Fruit fly (Drosophila melanogaster) whole organism, embryonic: ENCODE results near the gene Mlc2.

Experiments
- B-H1 ChIP-seq: fragments of 200-800 bp; sonication (Bioruptor generic); IDR thresholded peaks from 3 replicates; pipeline ENCODE4 v1.3.6; 2022; ENCODE audit warnings: missing biosample characterization, missing genetic modification characterization
- CG1024 ChIP-seq: fragments of 200-800 bp; sonication (Bioruptor generic); IDR thresholded peaks from 2 replicates; pipeline ENCODE4 v1.3.6; 2022; ENCODE audit warnings: missing biosample characterization, missing genetic modification characterization
- CG11093 ChIP-seq: fragments of 200-800 bp; sonication (Bioruptor generic); IDR thresholded peaks from 3 replicates; pipeline ENCODE4 v1.3.6; 2022; ENCODE audit warnings: missing biosample characterization, missing genetic modification characterization
- CG11247 ChIP-seq: fragments of 200-800 bp; sonication (Bioruptor generic); IDR thresholded peaks from 2 replicates; pipeline ENCODE4 v1.3.6; 2022; ENCODE audit warnings: missing biosample characterization, missing genetic modification characterization
- CG11456 ChIP-seq: fragments of 200-800 bp; sonication (Bioruptor generic); IDR thresholded peaks from 3 replicates; pipeline ENCODE4 v1.3.6; 2022; ENCODE audit warnings: missing biosample characterization, missing genetic modification characterization
- CG11504 ChIP-seq: fragments of 200-800 bp; sonication (Bioruptor generic); optimal IDR thresholded peaks from 3 replicates; lab custom pipeline; 2019; ENCODE audit warnings: missing biosample characterization, mild to moderate bottlenecking, missing genetic modification characterization, moderate library complexity
- CG11695 ChIP-seq: fragments of 200-800 bp; sonication (Bioruptor generic); IDR thresholded peaks from 3 replicates; pipeline ENCODE4 v1.3.6; 2022; ENCODE audit warnings: missing biosample characterization, missing genetic modification characterization
- CG12071 ChIP-seq: fragments of 200-800 bp; sonication (Bioruptor generic); optimal IDR thresholded peaks from 3 replicates; lab custom pipeline; 2018; ENCODE audit warnings: missing biosample characterization, mild to moderate bottlenecking, missing genetic modification characterization
- CG13894 ChIP-seq: fragments of 200-800 bp; sonication (Bioruptor generic); optimal IDR thresholded peaks from 3 replicates; lab custom pipeline; 2018; ENCODE audit warnings: missing biosample characterization, mild to moderate bottlenecking, missing genetic modification characterization, moderate library complexity
- CG14014 ChIP-seq: fragments of 200-800 bp; sonication (Bioruptor generic); IDR thresholded peaks from 2 replicates; pipeline ENCODE4 v1.3.6; 2022; ENCODE audit warnings: missing biosample characterization, missing genetic modification characterization
- CG1602 ChIP-seq: fragments of 200-800 bp; sonication (Bioruptor generic); optimal IDR thresholded peaks from 3 replicates; lab custom pipeline; 2016; ENCODE audit warnings: missing biosample characterization, missing genetic modification characterization
- CG16779 ChIP-seq: fragments of 200-800 bp; sonication (Bioruptor generic); IDR thresholded peaks from 2 replicates; pipeline ENCODE4 v1.3.6; 2022; ENCODE audit warnings: missing biosample characterization, missing genetic modification characterization
- CG16813 ChIP-seq: fragments of 200-800 bp; sonication (Bioruptor generic); IDR thresholded peaks from 3 replicates; pipeline ENCODE4 v1.3.6; 2022; ENCODE audit warnings: missing biosample characterization, missing genetic modification characterization; ENCODE audit not compliant: partially characterized antibody
- CG1792 ChIP-seq: fragments of 200-800 bp; sonication (Bioruptor generic); optimal IDR thresholded peaks from 2 replicates; lab custom pipeline; 2016; ENCODE audit warnings: missing biosample characterization, missing genetic modification characterization
- CG4424 ChIP-seq: fragments of 200-800 bp; sonication (Bioruptor generic); optimal IDR thresholded peaks from 3 replicates; lab custom pipeline; 2016; ENCODE audit warnings: missing biosample characterization, missing genetic modification characterization
- CG8944 ChIP-seq: fragments of 200-800 bp; sonication (Bioruptor generic); optimal IDR thresholded peaks from 3 replicates; lab custom pipeline; 2016; ENCODE audit warnings: missing biosample characterization, missing genetic modification characterization
- CG9817 ChIP-seq: fragments of 200-800 bp; sonication (Bioruptor generic); optimal IDR thresholded peaks from 2 replicates; lab custom pipeline; 2018; ENCODE audit warnings: missing biosample characterization, mild to moderate bottlenecking, missing genetic modification characterization, moderate library complexity
- CHES-1-like ChIP-seq: fragments of 200-800 bp; sonication (Bioruptor generic); optimal IDR thresholded peaks from 2 replicates; lab custom pipeline; 2016; ENCODE audit warnings: missing biosample characterization, missing genetic modification characterization
- Deaf1 ChIP-seq: fragments of 200-800 bp; optimal IDR thresholded peaks from 3 replicates; lab custom pipeline; 2019; ENCODE audit warnings: missing biosample characterization, mild to moderate bottlenecking, missing genetic modification characterization, moderate library complexity
- Gsc ChIP-seq: fragments of 200-800 bp; sonication (Bioruptor generic); IDR thresholded peaks from 2 replicates; pipeline ENCODE4 v1.3.6; 2022; ENCODE audit warnings: missing biosample characterization, missing genetic modification characterization
- Gug ChIP-seq: fragments of 200-800 bp; sonication (Bioruptor generic); IDR thresholded peaks from 4 replicates; pipeline ENCODE4 v1.3.6; 2022; ENCODE audit warnings: missing biosample characterization, missing genetic modification characterization
- H15 ChIP-seq: fragments of 200-800 bp; sonication (Bioruptor generic); IDR thresholded peaks from 3 replicates; pipeline ENCODE4 v1.3.6; 2022; ENCODE audit warnings: missing biosample characterization, missing genetic modification characterization
- HmgZ ChIP-seq: fragments of 200-800 bp; sonication (Bioruptor generic); optimal IDR thresholded peaks from 2 replicates; lab custom pipeline; 2018; ENCODE audit warnings: missing biosample characterization, mild to moderate bottlenecking, missing genetic modification characterization
- Hmr ChIP-seq: fragments of 200-800 bp; sonication (Bioruptor generic); optimal IDR thresholded peaks from 3 replicates; lab custom pipeline; 2017; ENCODE audit warnings: mild to moderate bottlenecking, missing biosample characterization, missing genetic modification reagents, missing genetic modification characterization
- Mrtf ChIP-seq: fragments of 200-800 bp; sonication (Bioruptor generic); IDR thresholded peaks from 3 replicates; pipeline ENCODE4 v1.3.6; 2022; ENCODE audit warnings: missing biosample characterization, missing genetic modification characterization
- Pdp1 ChIP-seq, 2 experiments: fragments of 200-800 bp; sonication (Bioruptor generic); optimal IDR thresholded peaks; 3 replicates each; lab custom pipeline; 2016; ENCODE audit warnings: missing biosample characterization in 2 of 2, missing genetic modification characterization in 2 of 2, mild to moderate bottlenecking in 1 of 2, moderate library complexity in 1 of 2
- Rx ChIP-seq: fragments of 200-800 bp; sonication (Bioruptor generic); IDR thresholded peaks from 2 replicates; pipeline ENCODE4 v1.3.6; 2022; ENCODE audit warnings: missing biosample characterization, missing genetic modification characterization
- Vsx1 ChIP-seq: fragments of 200-800 bp; sonication (Bioruptor generic); optimal IDR thresholded peaks from 2 replicates; lab custom pipeline; 2017; ENCODE audit warnings: missing biosample characterization, mild to moderate bottlenecking, missing genetic modification characterization, missing genetic modification reagents
- Xrp1 ChIP-seq: fragments of 200-800 bp; sonication (Bioruptor generic); IDR thresholded peaks from 2 replicates; pipeline ENCODE4 v1.3.6; 2022; ENCODE audit warnings: missing biosample characterization, missing genetic modification characterization
- ab ChIP-seq: fragments of 200-800 bp; sonication (Bioruptor generic); optimal IDR thresholded peaks from 2 replicates; lab custom pipeline; 2016; ENCODE audit warnings: missing biosample characterization, missing genetic modification characterization
- al ChIP-seq: fragments of 200-800 bp; sonication (Bioruptor generic); IDR thresholded peaks from 2 replicates; pipeline ENCODE4 v1.3.6; 2022; ENCODE audit warnings: missing biosample characterization, missing genetic modification characterization
- bigmax ChIP-seq: fragments of 200-800 bp; sonication (Bioruptor generic); optimal IDR thresholded peaks from 2 replicates; lab custom pipeline; 2018; ENCODE audit warnings: missing biosample characterization, mild to moderate bottlenecking, missing genetic modification characterization
- cato ChIP-seq: fragments of 200-800 bp; sonication (Bioruptor generic); optimal IDR thresholded peaks from 2 replicates; lab custom pipeline; 2016; ENCODE audit warnings: missing biosample characterization, missing genetic modification characterization, borderline replicate concordance
- disco-r ChIP-seq: fragments of 200-800 bp; sonication (Bioruptor generic); optimal IDR thresholded peaks from 2 replicates; lab custom pipeline; 2016; ENCODE audit warnings: missing biosample characterization, missing genetic modification characterization
- dm ChIP-seq: fragments of 200-800 bp; sonication (Bioruptor generic); optimal IDR thresholded peaks from 3 replicates; lab custom pipeline; 2016; ENCODE audit warnings: missing biosample characterization, missing genetic modification characterization
- dpn ChIP-seq, 2 experiments: fragments of 200-800 bp; sonication (Bioruptor generic); optimal IDR thresholded peaks; 3 replicates each; lab custom pipeline; 2016; ENCODE audit warnings: missing biosample characterization in 2 of 2, missing genetic modification characterization in 2 of 2
- eve ChIP-seq, 2 experiments: fragments of >200 bp; optimal IDR thresholded peaks; 2 replicates each; lab custom pipeline; 2017; ENCODE audit warnings: missing biosample characterization in 2 of 2, missing genetic modification characterization in 2 of 2
- gcm ChIP-seq: fragments of 200-800 bp; sonication (Bioruptor generic); optimal IDR thresholded peaks from 2 replicates; lab custom pipeline; 2019; ENCODE audit warnings: missing biosample characterization, mild to moderate bottlenecking, missing genetic modification characterization, moderate library complexity
- ham ChIP-seq: fragments of 200-800 bp; sonication (Bioruptor generic); IDR thresholded peaks from 2 replicates; pipeline ENCODE4 v1.3.6; 2022; ENCODE audit warnings: missing biosample characterization, missing genetic modification characterization
- kni ChIP-seq: fragments of 200-800 bp; sonication (Bioruptor generic); optimal IDR thresholded peaks from 3 replicates; lab custom pipeline; 2017; ENCODE audit warnings: mild to moderate bottlenecking, missing biosample characterization, missing genetic modification reagents, missing genetic modification characterization
- mld ChIP-seq: fragments of 200-800 bp; sonication (Bioruptor generic); IDR thresholded peaks from 3 replicates; pipeline ENCODE4 v1.3.6; 2022; ENCODE audit warnings: missing biosample characterization, missing genetic modification characterization; ENCODE audit not compliant: partially characterized antibody
- odd ChIP-seq: fragments of 200-800 bp; sonication (Bioruptor generic); optimal IDR thresholded peaks from 2 replicates; lab custom pipeline; 2017; ENCODE audit warnings: missing biosample characterization, mild to moderate bottlenecking, missing genetic modification characterization
- onecut ChIP-seq: fragments of 200-800 bp; sonication (Bioruptor generic); IDR thresholded peaks from 2 replicates; pipeline ENCODE4 v1.3.6; 2022; ENCODE audit warnings: missing biosample characterization, missing genetic modification characterization
- seq ChIP-seq: fragments of 200-800 bp; sonication (Bioruptor generic); IDR thresholded peaks from 2 replicates; pipeline ENCODE4 v1.3.6; 2022; ENCODE audit warnings: missing biosample characterization, missing genetic modification characterization
- sim ChIP-seq: fragments of 200-800 bp; sonication (Bioruptor generic); IDR thresholded peaks from 2 replicates; pipeline ENCODE4 v1.3.6; 2022; ENCODE audit warnings: missing biosample characterization, missing genetic modification characterization
- sob ChIP-seq: fragments of 200-800 bp; sonication (Bioruptor generic); IDR thresholded peaks from 2 replicates; pipeline ENCODE4 v1.3.6; 2022; ENCODE audit warnings: missing biosample characterization, missing genetic modification characterization
- tgo ChIP-seq: fragments of 200-800 bp; sonication (Bioruptor generic); IDR thresholded peaks from 3 replicates; pipeline ENCODE4 v1.3.6; 2022; ENCODE audit warnings: missing biosample characterization, missing genetic modification characterization
- trem ChIP-seq: fragments of 200-800 bp; optimal IDR thresholded peaks from 3 replicates; lab custom pipeline; 2019; ENCODE audit warnings: missing biosample characterization, mild to moderate bottlenecking, missing genetic modification characterization, moderate library complexity
- trh ChIP-seq: fragments of 200-800 bp; sonication (Bioruptor generic); optimal IDR thresholded peaks from 2 replicates; lab custom pipeline; 2016; ENCODE audit warnings: missing biosample characterization, missing genetic modification characterization

Mlc2 gene

dm6 chr3R:30170671-30171667 is 3.4 kb downstream of the Mlc2 start, which contains the start of gene Rsod (continued):
- no peak for TF ChIP-seq dm (GFP tag; lab: Kevin White, UChicago)
- peak; percentile 70 for TF ChIP-seq seq (GFP tag; lab: Robert Waterston, UW)
- TF ChIP-seq CG9817 (tag; lab: Kevin White, UChicago), result no peak
- TF ChIP-seq disco-r (GFP tag; lab: Kevin White, UChicago), result no peak
- no peak for TF ChIP-seq CG1792
- peak; percentile 46 for TF ChIP-seq CG1602 (GFP tag; lab: Kevin White, UChicago)
- TF ChIP-seq ham (GFP tag; lab: Robert Waterston, UW), result no peak
- TF ChIP-seq gcm (GFP tag; lab: Kevin White, UChicago), result peak; percentile 14
- no peak for TF ChIP-seq trh (GFP tag; lab: Kevin White, UChicago)
- peak; percentile 64 for TF ChIP-seq Rx
- peak; percentile 59; the same call in 2 of the 3 replicates for TF ChIP-seq CG11695 (GFP tag; lab: Robert Waterston, UW)
- peak in 1 of 2 experiments; percentile 61 for TF ChIP-seq dpn (GFP tag; optimal IDR thresholded peaks at IDR 0.05; lab: Kevin White, UChicago)
- no peak for TF ChIP-seq CG4424 (GFP tag; lab: Kevin White, UChicago)
- no peak for TF ChIP-seq HmgZ (tag; lab: Kevin White, UChicago)
- TF ChIP-seq CG1024 (GFP tag; lab: Robert Waterston, UW), result peak; percentile 35; the same call in 1 of the 2 replicates
- TF ChIP-seq sim, result peak; percentile 41
- TF ChIP-seq CG16779 (GFP tag; lab: Robert Waterston, UW), result no peak
- TF ChIP-seq sob (GFP tag; lab: Robert Waterston, UW), result peak; percentile 29; the same call in 1 of the 2 replicates
- peak; percentile 31 for TF ChIP-seq kni (GFP tag; lab: Kevin White, UChicago)
- TF ChIP-seq CHES-1-like (GFP tag; lab: Kevin White, UChicago), result no peak
- TF ChIP-seq Mrtf (GFP tag; lab: Robert Waterston, UW), result peak; percentile 74
- TF ChIP-seq eve (GFP tag; optimal IDR thresholded peaks at IDR 0.05; lab: Kevin White, UChicago), result no peak
- TF ChIP-seq Deaf1 (tag; lab: Kevin White, UChicago), result peak; percentile 83
- TF ChIP-seq al (GFP tag; lab: Robert Waterston, UW), result peak; percentile 41
- peak; percentile 73 for TF ChIP-seq CG11093 (GFP tag; lab: Robert Waterston, UW)
- TF ChIP-seq Hmr, result no peak
- no peak for TF ChIP-seq CG16813 (GFP tag; lab: Robert Waterston, UW)
- TF ChIP-seq CG14014, result peak; percentile 66; the same call in 1 of the 2 replicates
- 0 out of 2 replicates have a peak, but pooled peaks have one; percentile 21 for TF ChIP-seq Gsc (GFP tag; lab: Robert Waterston, UW)
- TF ChIP-seq Gug, result peak; percentile 51; the same call in 2 of the 4 replicates
- TF ChIP-seq CG11504 (tag; lab: Kevin White, UChicago), result peak; percentile 68
- peak in 1 of 2 experiments; percentile 32 for TF ChIP-seq Pdp1 (GFP tag; optimal IDR thresholded peaks at IDR 0.05; lab: Kevin White, UChicago)
- no peak for TF ChIP-seq odd (GFP tag; lab: Kevin White, UChicago)
- TF ChIP-seq CG11456 (GFP tag; lab: Robert Waterston, UW), result peak; percentile 63; the same call in 2 of the 3 replicates
- TF ChIP-seq trem, result peak; percentile 37
- TF ChIP-seq B-H1 (GFP tag; lab: Robert Waterston, UW), result peak; percentile 63
- TF ChIP-seq Vsx1 (GFP tag; lab: Kevin White, UChicago), result peak; percentile 64
- no peak for TF ChIP-seq ab (GFP tag; lab: Kevin White, UChicago)
- TF ChIP-seq CG11247 (GFP tag; lab: Robert Waterston, UW), result peak; percentile 44
- TF ChIP-seq CG13894, result no peak
- TF ChIP-seq CG8944 (GFP tag; lab: Kevin White, UChicago), result no peak
- TF ChIP-seq bigmax, result no peak
- TF ChIP-seq onecut (GFP tag; lab: Robert Waterston, UW), result peak; percentile 66
- TF ChIP-seq Xrp1 (GFP tag; lab: Robert Waterston, UW), result peak; percentile 87
- TF ChIP-seq tgo (GFP tag; lab: Robert Waterston, UW), result peak; percentile 79
- peak; percentile 79 for TF ChIP-seq H15 (GFP tag; lab: Robert Waterston, UW)
- TF ChIP-seq CG12071 (GFP tag; lab: Kevin White, UChicago), result peak; percentile 19
- TF ChIP-seq mld (GFP tag; lab: Robert Waterston, UW), result peak; percentile 62; the same call in 1 of the 3 replicates
- TF ChIP-seq cato, result peak; percentile 13
